Worm (Caenorhabditis elegans) whole organism, young adult: Measurements from ENCODE around the gene srw-62.

Experiments
- C06A6.2 ChIP-seq: fragments of 200-800 bp; sonication (Bioruptor generic); conservative IDR thresholded peaks from 2 replicates; pipeline ENCODE4 v1.3.6; 2022; ENCODE audit warnings: missing genetic modification characterization, missing compliant biosample characterization
- C17E4.6 ChIP-seq: fragments of 200-800 bp; sonication (Bioruptor generic); IDR thresholded peaks from 2 replicates; pipeline ENCODE4 v1.3.6; 2022; ENCODE audit warnings: missing genetic modification reagents, missing genetic modification characterization, missing compliant biosample characterization
- F22D6.2 ChIP-seq: sonication (generic microtip); optimal IDR thresholded peaks from 2 replicates; lab custom pipeline; 2016; ENCODE audit warnings: mild to moderate bottlenecking, missing genetic modification characterization, missing compliant biosample characterization
- aptf-3 ChIP-seq: fragments of 200-800 bp; sonication (Bioruptor generic); IDR thresholded peaks from 2 replicates; pipeline ENCODE4 v1.3.6; 2022; ENCODE audit warnings: missing genetic modification characterization, missing compliant biosample characterization
- ceh-27 ChIP-seq: fragments of 200-800 bp; sonication (Bioruptor generic); optimal IDR thresholded peaks from 2 replicates; lab custom pipeline; 2018; ENCODE audit warnings: mild to moderate bottlenecking, missing genetic modification characterization, moderate library complexity, missing compliant biosample characterization
- ceh-40 ChIP-seq: fragments of 200-800 bp; sonication (Bioruptor generic); IDR thresholded peaks from 2 replicates; pipeline ENCODE4 v1.3.6; 2022; ENCODE audit warnings: missing genetic modification characterization, missing compliant biosample characterization
- dpff-1 ChIP-seq: sonication (generic microtip); optimal IDR thresholded peaks from 2 replicates; lab custom pipeline; 2017; ENCODE audit warnings: mild to moderate bottlenecking, missing genetic modification characterization, missing compliant biosample characterization
- lir-1 ChIP-seq: fragments of 200-800 bp; sonication (Bioruptor generic); conservative IDR thresholded peaks from 2 replicates; pipeline ENCODE4 v1.3.6; 2022; ENCODE audit warnings: missing genetic modification reagents, missing genetic modification characterization, missing compliant biosample characterization
- lsy-27 ChIP-seq: sonication (generic microtip); optimal IDR thresholded peaks from 2 replicates; lab custom pipeline; 2017; ENCODE audit warnings: missing genetic modification characterization, mild to moderate bottlenecking, missing compliant biosample characterization, antibody characterized with exemption, missing genotype, borderline replicate concordance; ENCODE audit not compliant: insufficient read depth
- madf-8 ChIP-seq: fragments of 200-800 bp; sonication (Bioruptor generic); conservative IDR thresholded peaks from 2 replicates; pipeline ENCODE4 v1.3.6; 2022; ENCODE audit warnings: missing genetic modification reagents, missing genetic modification characterization, missing compliant biosample characterization
- snpc-4 ChIP-seq, 5 experiments: fragments of 150-350 bp in 1 of 5; sonication (generic microtip) in 4 of 5; optimal IDR thresholded peaks; 2 replicates each; lab custom pipeline; 2014 to 2018; ENCODE audit warnings: missing genetic modification characterization in 5 of 5, missing biosample characterization in 3 of 5, antibody characterized with exemption in 2 of 5, mild to moderate bottlenecking in 2 of 5, missing compliant biosample characterization in 2 of 5, missing genotype in 2 of 5, moderate library complexity in 2 of 5, missing genetic modification reagents in 1 of 5
- unc-130 ChIP-seq: sonication (generic microtip); optimal IDR thresholded peaks from 2 replicates; lab custom pipeline; 2016; ENCODE audit warnings: missing genetic modification reagents, missing genetic modification characterization, missing compliant biosample characterization

ce11 chrII:7832054-7832453, 6.8 kb downstream of the srw-62 start, which contains the start of gene T09A5.14:
- no peak for TF ChIP-seq dpff-1 (tag; lab: Kevin White, UChicago)
- no peak for TF ChIP-seq aptf-3
- TF ChIP-seq C17E4.6 (GFP tag; lab: Robert Waterston, UW) = no peak
- TF ChIP-seq unc-130 = no peak
- TF ChIP-seq ceh-27 (GFP tag; lab: Kevin White, UChicago) = no peak
- no peak for TF ChIP-seq lsy-27 (tag; lab: Kevin White, UChicago)
- no peak for TF ChIP-seq snpc-4 (GFP tag; optimal IDR thresholded peaks at IDR 0.05; lab: Kevin White, UChicago)
- TF ChIP-seq snpc-4 (tag; optimal IDR thresholded peaks at IDR 0.05; lab: Kevin White, UChicago) = no peak
- TF ChIP-seq C06A6.2 (GFP tag; lab: Robert Waterston, UW) = no peak
- TF ChIP-seq F22D6.2 = no peak
- no peak for TF ChIP-seq madf-8 (GFP tag; lab: Robert Waterston, UW)
- TF ChIP-seq lir-1 = no peak
- no peak for TF ChIP-seq ceh-40 (GFP tag; lab: Robert Waterston, UW)
